Worm (Caenorhabditis elegans) whole organism, midembryonic: ENCODE results near the gene F48E3.2.

Experiments
- cog-1 ChIP-seq: sonication (generic microtip); optimal IDR thresholded peaks from 2 replicates; lab custom pipeline; 2016; ENCODE audit warnings: missing genetic modification characterization, missing compliant biosample characterization
- klf-2 ChIP-seq: fragments of 200-800 bp; sonication (Bioruptor generic); conservative IDR thresholded peaks from 2 replicates; pipeline ENCODE4 v1.3.6; 2022; ENCODE audit warnings: missing genetic modification reagents, missing genetic modification characterization, missing compliant biosample characterization
- med-1 ChIP-seq: sonication (generic microtip); optimal IDR thresholded peaks from 2 replicates; lab custom pipeline; 2017; ENCODE audit warnings: missing genetic modification characterization, mild to moderate bottlenecking, missing compliant biosample characterization, antibody characterized with exemption, missing genetic modification reagents; ENCODE audit not compliant: insufficient read depth
- ztf-29 ChIP-seq: fragments of 200-800 bp; sonication (Bioruptor generic); IDR thresholded peaks from 2 replicates; pipeline ENCODE4 v1.3.6; 2022; ENCODE audit warnings: missing genetic modification reagents, missing genetic modification characterization, missing compliant biosample characterization

- no peak for TF ChIP-seq ztf-29 (GFP tag; lab: Robert Waterston, UW)
- TF ChIP-seq klf-2 (GFP tag; lab: Robert Waterston, UW), result no peak
- no peak for TF ChIP-seq cog-1 (tag; lab: Kevin White, UChicago)
- no peak for TF ChIP-seq med-1 (GFP tag; lab: Kevin White, UChicago)
Measured at ce11 chrX:7512714-7513113, 19.8 kb upstream of the F48E3.2 start.
